Fruit fly (Drosophila melanogaster) whole organism, embryonic: ENCODE results near the gene CG31638.

Experiments
- B-H1 ChIP-seq: fragments of 200-800 bp; sonication (Bioruptor generic); IDR thresholded peaks from 3 replicates; pipeline ENCODE4 v1.3.6; 2022; ENCODE audit warnings: missing biosample characterization, missing genetic modification characterization
- CG13287 ChIP-seq: fragments of 200-800 bp; sonication (Bioruptor generic); IDR thresholded peaks from 2 replicates; pipeline ENCODE4 v1.3.6; 2022; ENCODE audit warnings: missing biosample characterization, missing genetic modification characterization; ENCODE audit not compliant: partially characterized antibody
- CG14710 ChIP-seq: fragments of 200-800 bp; sonication (Bioruptor generic); optimal IDR thresholded peaks from 3 replicates; lab custom pipeline; 2019; ENCODE audit warnings: missing biosample characterization, mild to moderate bottlenecking, missing genetic modification characterization, moderate library complexity
- CG15696 ChIP-seq: fragments of 200-800 bp; sonication (Bioruptor generic); optimal IDR thresholded peaks from 2 replicates; lab custom pipeline; 2019; ENCODE audit warnings: missing biosample characterization, mild to moderate bottlenecking, missing genetic modification characterization, moderate library complexity
- CG2120 ChIP-seq: fragments of 200-800 bp; sonication (Bioruptor generic); optimal IDR thresholded peaks from 3 replicates; lab custom pipeline; 2016; ENCODE audit warnings: missing biosample characterization, missing genetic modification characterization
- CG2129 ChIP-seq: fragments of 200-800 bp; sonication (Bioruptor generic); IDR thresholded peaks from 2 replicates; pipeline ENCODE4 v1.3.6; 2022; ENCODE audit warnings: missing biosample characterization, missing genetic modification characterization; ENCODE audit not compliant: partially characterized antibody
- CG2199 ChIP-seq: fragments of 200-800 bp; sonication (Bioruptor generic); IDR thresholded peaks from 3 replicates; pipeline ENCODE4 v1.3.6; 2022; ENCODE audit warnings: missing biosample characterization, missing genetic modification characterization
- CG31224 ChIP-seq: fragments of 200-800 bp; sonication (Bioruptor generic); IDR thresholded peaks from 2 replicates; pipeline ENCODE4 v1.3.6; 2022; ENCODE audit warnings: missing biosample characterization, missing genetic modification characterization
- CG32532 ChIP-seq: fragments of 200-800 bp; sonication (Bioruptor generic); IDR thresholded peaks from 2 replicates; pipeline ENCODE4 v1.3.6; 2022; ENCODE audit warnings: missing biosample characterization, missing genetic modification characterization
- CG34422 ChIP-seq: fragments of 200-800 bp; sonication (Bioruptor generic); IDR thresholded peaks from 3 replicates; pipeline ENCODE4 v1.3.6; 2022; ENCODE audit warnings: missing biosample characterization, missing genetic modification characterization
- CG5953 ChIP-seq: fragments of 200-800 bp; sonication (Bioruptor generic); IDR thresholded peaks from 2 replicates; pipeline ENCODE4 v1.3.6; 2022; ENCODE audit warnings: missing biosample characterization, missing genetic modification characterization
- CG7987 ChIP-seq: fragments of 200-800 bp; sonication (Bioruptor generic); optimal IDR thresholded peaks from 2 replicates; lab custom pipeline; 2018; ENCODE audit warnings: missing biosample characterization, mild to moderate bottlenecking, missing genetic modification characterization, moderate library complexity
- CG8478 ChIP-seq: fragments of >200 bp; optimal IDR thresholded peaks from 2 replicates; lab custom pipeline; 2018
- CG8924 ChIP-seq: fragments of 200-800 bp; optimal IDR thresholded peaks from 3 replicates; lab custom pipeline; 2019; ENCODE audit warnings: missing biosample characterization, mild to moderate bottlenecking, missing genetic modification characterization, moderate library complexity
- CG9932 ChIP-seq: fragments of 200-800 bp; sonication (Bioruptor generic); IDR thresholded peaks from 2 replicates; pipeline ENCODE4 v1.3.6; 2022; ENCODE audit warnings: missing biosample characterization, missing genetic modification characterization
- Deaf1 ChIP-seq: fragments of 200-800 bp; optimal IDR thresholded peaks from 3 replicates; lab custom pipeline; 2019; ENCODE audit warnings: missing biosample characterization, mild to moderate bottlenecking, missing genetic modification characterization, moderate library complexity
- Dp ChIP-seq: fragments of 200-800 bp; sonication (Bioruptor generic); optimal IDR thresholded peaks from 2 replicates; lab custom pipeline; 2018; ENCODE audit warnings: missing biosample characterization, mild to moderate bottlenecking, missing genetic modification characterization, moderate library complexity
- Dref ChIP-seq: fragments of 200-800 bp; sonication (Bioruptor generic); IDR thresholded peaks from 2 replicates; pipeline ENCODE4 v1.3.6; 2022; ENCODE audit warnings: missing biosample characterization, missing genetic modification characterization
- Ets97D ChIP-seq: fragments of 200-800 bp; sonication (Bioruptor generic); optimal IDR thresholded peaks from 3 replicates; lab custom pipeline; 2016; ENCODE audit warnings: missing biosample characterization, missing genetic modification characterization
- Fer1 ChIP-seq: fragments of 200-800 bp; sonication (Bioruptor generic); optimal IDR thresholded peaks from 2 replicates; lab custom pipeline; 2017; ENCODE audit warnings: missing biosample characterization, mild to moderate bottlenecking, missing genetic modification characterization
- HmgD ChIP-seq: fragments of 200-800 bp; sonication (Bioruptor generic); optimal IDR thresholded peaks from 3 replicates; lab custom pipeline; 2016; ENCODE audit warnings: missing biosample characterization, missing genetic modification characterization
- Nf-YB ChIP-seq: fragments of 200-800 bp; sonication (Bioruptor generic); optimal IDR thresholded peaks from 3 replicates; lab custom pipeline; 2019; ENCODE audit warnings: missing biosample characterization, mild to moderate bottlenecking, missing genetic modification characterization, moderate library complexity
- Opbp ChIP-seq: fragments of 200-800 bp; sonication (Bioruptor generic); IDR thresholded peaks from 3 replicates; pipeline ENCODE4 v1.3.6; 2022; ENCODE audit warnings: missing biosample characterization, missing genetic modification characterization; ENCODE audit not compliant: partially characterized antibody
- Pdp1 ChIP-seq, 2 experiments: fragments of 200-800 bp; sonication (Bioruptor generic); optimal IDR thresholded peaks; 3 replicates each; lab custom pipeline; 2016; ENCODE audit warnings: missing biosample characterization in 2 of 2, missing genetic modification characterization in 2 of 2, mild to moderate bottlenecking in 1 of 2, moderate library complexity in 1 of 2
- YL-1 ChIP-seq: fragments of 200-800 bp; sonication (Bioruptor generic); optimal IDR thresholded peaks from 3 replicates; lab custom pipeline; 2017; ENCODE audit warnings: missing biosample characterization, mild to moderate bottlenecking, missing genetic modification characterization
- bbx ChIP-seq: fragments of 200-800 bp; sonication (Bioruptor generic); IDR thresholded peaks from 2 replicates; pipeline ENCODE4 v1.3.6; 2022; ENCODE audit warnings: missing biosample characterization, missing genetic modification characterization; ENCODE audit not compliant: partially characterized antibody
- btn ChIP-seq: fragments of 200-800 bp; sonication (Bioruptor generic); optimal IDR thresholded peaks from 2 replicates; lab custom pipeline; 2016; ENCODE audit warnings: missing biosample characterization, missing genetic modification characterization
- dm ChIP-seq: fragments of 200-800 bp; sonication (Bioruptor generic); optimal IDR thresholded peaks from 3 replicates; lab custom pipeline; 2016; ENCODE audit warnings: missing biosample characterization, missing genetic modification characterization
- exex ChIP-seq: fragments of 200-800 bp; sonication (Bioruptor generic); optimal IDR thresholded peaks from 4 replicates; lab custom pipeline; 2018; ENCODE audit warnings: missing biosample characterization, mild to moderate bottlenecking, missing genetic modification characterization, moderate library complexity
- hbn ChIP-seq: fragments of 200-800 bp; sonication (Bioruptor generic); IDR thresholded peaks from 2 replicates; pipeline ENCODE4 v1.3.6; 2022; ENCODE audit warnings: missing biosample characterization, missing genetic modification characterization; ENCODE audit not compliant: partially characterized antibody
- hkb ChIP-seq, 2 experiments: fragments of 200-800 bp in 1 of 2; fragments of >200 bp in 1 of 2; sonication (Bioruptor generic) in 1 of 2; IDR thresholded peaks in 1 of 2; optimal IDR thresholded peaks in 1 of 2; 2 replicates each; pipeline versions ENCODE4 v1.3.6 to Lab custom; 2017 to 2022; ENCODE audit warnings: missing biosample characterization in 1 of 2, missing genetic modification characterization in 1 of 2
- jing ChIP-seq: fragments of 200-800 bp; sonication (Bioruptor generic); optimal IDR thresholded peaks from 2 replicates; lab custom pipeline; 2018; ENCODE audit warnings: missing biosample characterization, mild to moderate bottlenecking, missing genetic modification characterization
- kni ChIP-seq: fragments of 200-800 bp; sonication (Bioruptor generic); optimal IDR thresholded peaks from 3 replicates; lab custom pipeline; 2017; ENCODE audit warnings: mild to moderate bottlenecking, missing biosample characterization, missing genetic modification reagents, missing genetic modification characterization
- lab ChIP-seq: fragments of 200-800 bp; sonication (Bioruptor generic); optimal IDR thresholded peaks from 3 replicates; lab custom pipeline; 2017; ENCODE audit warnings: missing biosample characterization, missing genetic modification characterization, mild to moderate bottlenecking, moderate library complexity, missing genetic modification reagents
- lov ChIP-seq, 2 experiments: fragments of 200-800 bp in 1 of 2; fragments of >200 bp in 1 of 2; sonication (Bioruptor generic) in 1 of 2; IDR thresholded peaks in 1 of 2; optimal IDR thresholded peaks in 1 of 2; 2 replicates in 1 of 2; 3 replicates in 1 of 2; pipeline versions ENCODE4 v1.3.6 to Lab custom; 2017 to 2022; ENCODE audit warnings: missing biosample characterization in 1 of 2, missing genetic modification characterization in 1 of 2
- nom ChIP-seq: fragments of 200-800 bp; sonication (Bioruptor generic); optimal IDR thresholded peaks from 2 replicates; lab custom pipeline; 2017; ENCODE audit warnings: missing biosample characterization, missing genetic modification characterization, mild to moderate bottlenecking, moderate library complexity, missing genetic modification reagents
- otp ChIP-seq: fragments of 200-800 bp; sonication (Bioruptor generic); IDR thresholded peaks from 3 replicates; pipeline ENCODE4, ENCODE4 v1.3.6; 2022; ENCODE audit warnings: missing biosample characterization, missing genetic modification characterization
- pros ChIP-seq: fragments of 200-800 bp; sonication (Bioruptor generic); optimal IDR thresholded peaks from 3 replicates; lab custom pipeline; 2019; ENCODE audit warnings: missing biosample characterization, mild to moderate bottlenecking, missing genetic modification characterization, moderate library complexity
- ranshi ChIP-seq: fragments of 200-800 bp; sonication (Bioruptor generic); IDR thresholded peaks from 2 replicates; pipeline ENCODE4 v1.3.6; 2022; ENCODE audit warnings: missing biosample characterization, missing genetic modification characterization
- rib ChIP-seq: fragments of 200-800 bp; sonication (Bioruptor generic); IDR thresholded peaks from 2 replicates; pipeline ENCODE4 v1.3.6; 2022; ENCODE audit warnings: missing biosample characterization, missing genetic modification characterization
- row ChIP-seq: fragments of 200-800 bp; sonication (Bioruptor generic); IDR thresholded peaks from 3 replicates; pipeline ENCODE4 v1.3.6; 2022; ENCODE audit warnings: missing biosample characterization, missing genetic modification characterization
- salm ChIP-seq: fragments of 200-800 bp; sonication (Bioruptor generic); optimal IDR thresholded peaks from 2 replicates; lab custom pipeline; 2018; ENCODE audit warnings: missing biosample characterization, mild to moderate bottlenecking, missing genetic modification characterization
- sd ChIP-seq: fragments of 200-800 bp; sonication (Bioruptor generic); optimal IDR thresholded peaks from 3 replicates; lab custom pipeline; 2018; ENCODE audit warnings: missing biosample characterization, mild to moderate bottlenecking, missing genetic modification characterization, moderate library complexity
- seq ChIP-seq: fragments of 200-800 bp; sonication (Bioruptor generic); IDR thresholded peaks from 2 replicates; pipeline ENCODE4 v1.3.6; 2022; ENCODE audit warnings: missing biosample characterization, missing genetic modification characterization
- sqz ChIP-seq: fragments of 200-800 bp; sonication (Bioruptor generic); optimal IDR thresholded peaks from 3 replicates; lab custom pipeline; 2018; ENCODE audit warnings: missing biosample characterization, mild to moderate bottlenecking, missing genetic modification characterization
- unc-4 ChIP-seq: fragments of 200-800 bp; sonication (Bioruptor generic); IDR thresholded peaks from 2 replicates; pipeline ENCODE4 v1.3.6; 2022; ENCODE audit warnings: missing biosample characterization, missing genetic modification characterization; ENCODE audit not compliant: partially characterized antibody
- vvl ChIP-seq: fragments of 200-800 bp; sonication (Bioruptor generic); IDR thresholded peaks from 2 replicates; pipeline ENCODE4 v1.3.6; 2022; ENCODE audit warnings: missing biosample characterization, missing genetic modification characterization
- zen2 ChIP-seq: fragments of 200-800 bp; sonication (Bioruptor generic); IDR thresholded peaks from 3 replicates; pipeline ENCODE4 v1.3.6; 2022; ENCODE audit warnings: missing biosample characterization, missing genetic modification characterization; ENCODE audit not compliant: partially characterized antibody

CG31638 gene

dm6 chr2L:6481310-6481738 is 9.5 kb upstream of the CG31638 start:
- TF ChIP-seq lov (optimal IDR thresholded peaks at IDR 0.05; lab: Kevin White, UChicago) (no peak), lov (GFP tag; IDR thresholded peaks at IDR 0.05; lab: Robert Waterston, UW) (0 out of 3 replicates have a peak, but pooled peaks have one; percentile 39), lab (peak; percentile 62), CG8924 (tag; lab: Kevin White, UChicago) (peak; percentile 24), hbn (GFP tag; lab: Robert Waterston, UW) (peak; percentile 35), CG8478 (peak; percentile 71), nom (peak; percentile 23), Pdp1 (GFP tag; optimal IDR thresholded peaks at IDR 0.05; lab: Kevin White, UChicago) (peak in 1 of 2 experiments; percentile 35), otp (GFP tag; lab: Robert Waterston, UW) (0 out of 3 replicates have a peak, but pooled peaks have one; percentile 36), CG5953 (GFP tag; lab: Robert Waterston, UW) (no peak), CG2120 (GFP tag; lab: Kevin White, UChicago) (peak; percentile 16), salm (tag; lab: Kevin White, UChicago) (peak; percentile 28), CG32532 (GFP tag; lab: Robert Waterston, UW) (peak; percentile 33; the same call in 1 of the 2 replicates), CG9932 (GFP tag; lab: Robert Waterston, UW) (peak; percentile 36), CG7987 (GFP tag; lab: Kevin White, UChicago) (peak; percentile 4), Deaf1 (tag; lab: Kevin White, UChicago) (peak; percentile 79), CG2199 (GFP tag; lab: Robert Waterston, UW) (0 out of 3 replicates have a peak, but pooled peaks have one; percentile 30), jing (GFP tag; lab: Kevin White, UChicago) (no peak), sqz (GFP tag; lab: Kevin White, UChicago) (peak; percentile 79), Ets97D (GFP tag; lab: Kevin White, UChicago) (peak; percentile 3), dm (peak; percentile 51), zen2 (GFP tag; lab: Robert Waterston, UW) (peak; percentile 59; the same call in 2 of the 3 replicates), ranshi (GFP tag; lab: Robert Waterston, UW) (0 out of 2 replicates have a peak, but pooled peaks have one; percentile 40), CG31224 (GFP tag; lab: Robert Waterston, UW) (no peak), HmgD (GFP tag; lab: Kevin White, UChicago) (peak; percentile 28), pros (GFP tag; lab: Kevin White, UChicago) (peak; percentile 61), CG15696 (tag; lab: Kevin White, UChicago) (no peak), exex (tag; lab: Kevin White, UChicago) (peak; percentile 58), CG14710 (tag; lab: Kevin White, UChicago) (peak; percentile 3), B-H1 (no peak), sd (tag; lab: Kevin White, UChicago) (peak; percentile 1), hkb (optimal IDR thresholded peaks at IDR 0.05; lab: Kevin White, UChicago) (peak; percentile 5), hkb (GFP tag; IDR thresholded peaks at IDR 0.05; lab: Robert Waterston, UW) (no peak), row (peak; percentile 22; the same call in 1 of the 3 replicates), seq (GFP tag; lab: Robert Waterston, UW) (0 out of 2 replicates have a peak, but pooled peaks have one; percentile 11), bbx (GFP tag; lab: Robert Waterston, UW) (peak; percentile 53; the same call in 1 of the 2 replicates), Fer1 (GFP tag; lab: Kevin White, UChicago) (peak; percentile 40), Dp (GFP tag; lab: Kevin White, UChicago) (peak; percentile 82), kni (GFP tag; lab: Kevin White, UChicago) (peak; percentile 83), rib (GFP tag; lab: Robert Waterston, UW) (peak; percentile 50; the same call in 1 of the 2 replicates), Opbp (peak; percentile 61; the same call in 2 of the 3 replicates), unc-4 (GFP tag; lab: Robert Waterston, UW) (peak; percentile 47), CG34422 (GFP tag; lab: Robert Waterston, UW) (peak; percentile 45; the same call in 1 of the 3 replicates), YL-1 (GFP tag; lab: Kevin White, UChicago) (peak; percentile 69), vvl (GFP tag; lab: Robert Waterston, UW) (peak; percentile 51), Dref (peak; percentile 38; the same call in 1 of the 2 replicates), btn (GFP tag; lab: Kevin White, UChicago) (no peak), CG13287 (GFP tag; lab: Robert Waterston, UW) (peak; percentile 28), CG2129 (GFP tag; lab: Robert Waterston, UW) (no peak), Nf-YB (GFP tag; lab: Kevin White, UChicago) (no peak)
